Worm (Caenorhabditis elegans) whole organism, late embryonic: ENCODE measurements around the gene C34B4.4.
A peak's percentile ranks its signal among the peaks of the same experiment; 100 is the strongest.
"Not testable (repeated sequence)": the region's sequence is repeated elsewhere in the genome, so short reads cannot be mapped to it uniquely, and the experiment has no call there.

Source experiments
- C08G9.2 ChIP-seq: sonication (generic microtip); optimal IDR thresholded peaks from 2 replicates; lab custom pipeline; 2016; ENCODE audit warnings: mild to moderate bottlenecking, missing genetic modification characterization, moderate library complexity, missing compliant biosample characterization
- C38D4.7 ChIP-seq: fragments of 200-800 bp; sonication (Bioruptor generic); optimal IDR thresholded peaks from 2 replicates; lab custom pipeline; 2018; ENCODE audit warnings: mild to moderate bottlenecking, missing genetic modification characterization, moderate library complexity, missing compliant biosample characterization
- K02D7.2 ChIP-seq: sonication (generic microtip); optimal IDR thresholded peaks from 2 replicates; lab custom pipeline; 2017; ENCODE audit warnings: mild to moderate bottlenecking, missing genetic modification characterization, missing compliant biosample characterization
- Y22D7AL.16 ChIP-seq: sonication (generic microtip); optimal IDR thresholded peaks from 2 replicates; lab custom pipeline; 2016; ENCODE audit warnings: missing genetic modification characterization, missing compliant biosample characterization
- ahr-1 ChIP-seq: sonication (generic microtip); optimal IDR thresholded peaks from 2 replicates; lab custom pipeline; 2016; ENCODE audit warnings: missing genetic modification characterization, missing compliant biosample characterization
- ama-1 ChIP-seq: fragments of 150-350 bp; optimal IDR thresholded peaks from 2 replicates; lab custom pipeline; 2014
- ceh-14 ChIP-seq: sonication (generic microtip); optimal IDR thresholded peaks from 2 replicates; lab custom pipeline; 2016; ENCODE audit warnings: missing genotype, missing genetic modification characterization, missing compliant biosample characterization
- ceh-19 ChIP-seq: fragments of 200-800 bp; sonication (Bioruptor generic); optimal IDR thresholded peaks from 2 replicates; lab custom pipeline; 2018; ENCODE audit warnings: mild to moderate bottlenecking, missing genetic modification characterization, missing compliant biosample characterization
- ceh-2 ChIP-seq: sonication (generic microtip); optimal IDR thresholded peaks from 2 replicates; lab custom pipeline; 2016; ENCODE audit warnings: missing genotype, missing genetic modification characterization, missing compliant biosample characterization
- ceh-22 ChIP-seq: sonication (generic microtip); optimal IDR thresholded peaks from 2 replicates; lab custom pipeline; 2017; ENCODE audit warnings: missing biosample characterization, missing genetic modification characterization
- ceh-24 ChIP-seq: sonication (generic microtip); optimal IDR thresholded peaks from 2 replicates; lab custom pipeline; 2016; ENCODE audit warnings: mild to moderate bottlenecking, missing genetic modification characterization, missing compliant biosample characterization
- ceh-30 ChIP-seq: fragments of 150-350 bp; optimal IDR thresholded peaks from 2 replicates; lab custom pipeline; 2014; ENCODE audit warnings: missing biosample characterization, missing genetic modification characterization
- ceh-34 ChIP-seq: sonication (generic microtip); optimal IDR thresholded peaks from 2 replicates; lab custom pipeline; 2016; ENCODE audit warnings: mild to moderate bottlenecking, missing genetic modification characterization, missing compliant biosample characterization
- ceh-6 ChIP-seq: fragments of 200-800 bp; sonication (Bioruptor generic); optimal IDR thresholded peaks from 2 replicates; lab custom pipeline; 2018; ENCODE audit warnings: mild to moderate bottlenecking, missing genetic modification characterization, missing compliant biosample characterization
- che-1 ChIP-seq: sonication (generic microtip); optimal IDR thresholded peaks from 2 replicates; lab custom pipeline; 2016; ENCODE audit warnings: mild to moderate bottlenecking, missing genetic modification characterization, missing compliant biosample characterization
- elt-4 ChIP-seq: sonication (generic microtip); optimal IDR thresholded peaks from 2 replicates; lab custom pipeline; 2016; ENCODE audit warnings: missing genetic modification characterization, missing compliant biosample characterization
- eyg-1 ChIP-seq: sonication (generic microtip); optimal IDR thresholded peaks from 2 replicates; lab custom pipeline; 2016; ENCODE audit warnings: missing genotype, missing genetic modification characterization, missing compliant biosample characterization
- fkh-10 ChIP-seq: fragments of 150-350 bp; optimal IDR thresholded peaks from 2 replicates; lab custom pipeline; 2014; ENCODE audit warnings: missing biosample characterization, missing genetic modification reagents, missing genetic modification characterization
- fkh-6 ChIP-seq: sonication (generic microtip); optimal IDR thresholded peaks from 2 replicates; lab custom pipeline; 2016; ENCODE audit warnings: missing genetic modification characterization, missing compliant biosample characterization
- gmeb-2 ChIP-seq: sonication (generic microtip); optimal IDR thresholded peaks from 2 replicates; lab custom pipeline; 2016; ENCODE audit warnings: missing genetic modification characterization, inconsistent platforms, missing compliant biosample characterization
- hlh-13 ChIP-seq: fragments of 200-800 bp; sonication (Bioruptor generic); optimal IDR thresholded peaks from 2 replicates; lab custom pipeline; 2018; ENCODE audit warnings: mild to moderate bottlenecking, missing genetic modification characterization, missing compliant biosample characterization
- hlh-30 ChIP-seq: sonication (generic microtip); optimal IDR thresholded peaks from 2 replicates; lab custom pipeline; 2017; ENCODE audit warnings: antibody characterized with exemption, missing genetic modification characterization, missing compliant biosample characterization; ENCODE audit not compliant: insufficient read depth
- lin-11 ChIP-seq: fragments of 200-800 bp; sonication (Bioruptor generic); optimal IDR thresholded peaks from 2 replicates; lab custom pipeline; 2018; ENCODE audit warnings: mild to moderate bottlenecking, missing genetic modification characterization, missing compliant biosample characterization
- madf-2 ChIP-seq: sonication (generic microtip); optimal IDR thresholded peaks from 2 replicates; lab custom pipeline; 2017; ENCODE audit warnings: missing genetic modification characterization, missing compliant biosample characterization
- mec-3 ChIP-seq: sonication (generic microtip); optimal IDR thresholded peaks from 2 replicates; lab custom pipeline; 2016; ENCODE audit warnings: borderline replicate concordance, missing genetic modification characterization, missing compliant biosample characterization
- nfya-1 ChIP-seq: sonication (generic microtip); optimal IDR thresholded peaks from 2 replicates; lab custom pipeline; 2017; ENCODE audit warnings: missing genetic modification characterization, mild to moderate bottlenecking, missing compliant biosample characterization, antibody characterized with exemption, moderate library complexity
- nhr-11 ChIP-seq: fragments of 150-350 bp; optimal IDR thresholded peaks from 2 replicates; lab custom pipeline; 2014; ENCODE audit warnings: missing biosample characterization, missing genetic modification characterization
- nhr-232 ChIP-seq: sonication (generic microtip); optimal IDR thresholded peaks from 2 replicates; lab custom pipeline; 2016; ENCODE audit warnings: missing genetic modification characterization, missing compliant biosample characterization
- npax-4 ChIP-seq: sonication (generic microtip); optimal IDR thresholded peaks from 2 replicates; lab custom pipeline; 2016; ENCODE audit warnings: missing genetic modification characterization, missing compliant biosample characterization
- pag-3 ChIP-seq: sonication (generic microtip); optimal IDR thresholded peaks from 2 replicates; lab custom pipeline; 2016; ENCODE audit warnings: missing compliant biosample characterization, missing genetic modification characterization, borderline replicate concordance
- pat-9 ChIP-seq: fragments of 200-800 bp; sonication (Bioruptor generic); optimal IDR thresholded peaks from 2 replicates; lab custom pipeline; 2018; ENCODE audit warnings: mild to moderate bottlenecking, missing genetic modification characterization, moderate library complexity, missing compliant biosample characterization
- pha-4 ChIP-seq: fragments of 150-350 bp; optimal IDR thresholded peaks from 2 replicates; lab custom pipeline; 2018; ENCODE audit warnings: missing biosample characterization, missing genetic modification reagents, missing genetic modification characterization
- pros-1 ChIP-seq: fragments of 150-350 bp; optimal IDR thresholded peaks from 2 replicates; lab custom pipeline; 2014; ENCODE audit warnings: missing biosample characterization, missing genetic modification reagents, missing genetic modification characterization
- ref-2 ChIP-seq: sonication (generic microtip); optimal IDR thresholded peaks from 2 replicates; lab custom pipeline; 2016; ENCODE audit warnings: missing genetic modification characterization, missing compliant biosample characterization
- rnt-1 ChIP-seq: sonication (generic microtip); optimal IDR thresholded peaks from 2 replicates; lab custom pipeline; 2016; ENCODE audit warnings: missing genetic modification characterization, missing compliant biosample characterization
- sox-2 ChIP-seq: fragments of 200-800 bp; sonication (Bioruptor generic); IDR thresholded peaks from 2 replicates; pipeline ENCODE4 v1.3.6; 2022; ENCODE audit warnings: missing genetic modification reagents, missing genetic modification characterization, missing compliant biosample characterization
- sox-4 ChIP-seq: sonication (generic microtip); optimal IDR thresholded peaks from 2 replicates; lab custom pipeline; 2017; ENCODE audit warnings: mild to moderate bottlenecking, missing genetic modification characterization, inconsistent platforms, missing compliant biosample characterization
- syd-9 ChIP-seq: sonication (generic microtip); optimal IDR thresholded peaks from 2 replicates; lab custom pipeline; 2016; ENCODE audit warnings: mild to moderate bottlenecking, missing genetic modification characterization, moderate library complexity, missing compliant biosample characterization
- tbx-2 ChIP-seq: sonication (generic microtip); optimal IDR thresholded peaks from 2 replicates; lab custom pipeline; 2016; ENCODE audit warnings: missing genetic modification characterization, missing compliant biosample characterization
- unc-3 ChIP-seq, 2 experiments: fragments of 200-800 bp in 1 of 2; sonication (Bioruptor generic) in 1 of 2; sonication (generic microtip) in 1 of 2; conservative IDR thresholded peaks in 1 of 2; optimal IDR thresholded peaks in 1 of 2; 2 replicates each; pipeline versions ENCODE4 v1.3.6 to Lab custom; 2016 to 2022; ENCODE audit warnings: missing compliant biosample characterization in 2 of 2, missing genetic modification characterization in 2 of 2, missing genetic modification reagents in 1 of 2
- unc-42 ChIP-seq: sonication (generic microtip); optimal IDR thresholded peaks from 2 replicates; lab custom pipeline; 2016; ENCODE audit warnings: missing genotype, missing genetic modification characterization, missing compliant biosample characterization
- unc-86 ChIP-seq: sonication (generic microtip); optimal IDR thresholded peaks from 2 replicates; lab custom pipeline; 2016; ENCODE audit warnings: missing genetic modification characterization, missing compliant biosample characterization

Gene C34B4.4

DNA sequence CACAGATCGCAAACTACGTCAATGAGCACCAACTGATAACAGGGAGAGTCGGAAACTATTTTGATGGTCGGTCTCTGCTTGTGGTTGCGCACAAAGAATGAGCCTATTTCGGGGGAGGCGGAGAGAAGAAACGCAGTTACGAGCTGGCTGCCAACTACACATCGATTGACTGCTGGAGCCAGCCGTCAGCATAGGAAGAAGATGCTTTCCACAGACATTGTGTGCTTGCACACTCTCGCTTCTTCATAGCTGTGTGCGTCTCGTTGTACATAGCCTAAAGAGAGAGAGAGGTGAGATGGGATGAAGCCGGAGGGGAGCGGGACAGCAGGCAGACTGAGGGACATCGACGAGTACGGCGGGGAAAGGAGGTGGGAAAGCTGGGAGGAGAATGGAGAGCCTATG, 40.2 kb downstream of the C34B4.4 start (continued):
- TF ChIP-seq ceh-2 (tag; lab: Kevin White, UChicago) (peak; percentile 32), nhr-11 (tag; lab: Kevin White, UChicago) (no peak), ref-2 (tag; lab: Kevin White, UChicago) (peak; percentile 54), pros-1 (tag; lab: Kevin White, UChicago) (peak; percentile 46), ama-1 (lab: Kevin White, UChicago) (no peak), elt-4 (tag; lab: Kevin White, UChicago) (no peak), madf-2 (no peak), ceh-6 (GFP tag; lab: Kevin White, UChicago) (no peak), che-1 (tag; lab: Kevin White, UChicago) (no peak), ceh-19 (GFP tag; lab: Kevin White, UChicago) (no peak), K02D7.2 (tag; lab: Kevin White, UChicago) (peak; percentile 15), sox-2 (no peak), fkh-6 (no peak), sox-4 (tag; lab: Kevin White, UChicago) (no peak)

DNA sequence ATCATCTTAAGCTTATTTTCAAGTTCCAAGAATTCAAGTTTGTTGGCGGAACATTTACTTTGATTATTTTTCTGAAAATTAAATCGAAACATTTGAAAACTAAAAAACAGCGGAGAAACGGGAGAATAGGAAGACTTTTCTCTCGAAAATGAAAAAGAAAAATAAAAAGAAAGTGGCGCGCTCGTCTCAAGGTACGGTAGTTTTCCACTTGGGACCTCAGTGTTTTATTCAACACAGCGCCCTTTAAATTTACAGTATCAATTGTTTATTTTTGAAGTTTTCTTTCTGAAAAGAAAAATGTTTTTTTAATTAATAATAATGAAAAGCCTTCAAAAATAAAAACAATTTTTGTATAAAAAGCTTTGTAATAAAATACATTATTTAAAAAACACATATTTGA, 41.3 kb downstream of the C34B4.4 start:
- no peak for TF ChIP-seq eyg-1 (tag; lab: Kevin White, UChicago)
- TF ChIP-seq ceh-2 (tag; lab: Kevin White, UChicago) = no peak
- TF ChIP-seq elt-4 (tag; lab: Kevin White, UChicago) = no peak
- no peak for TF ChIP-seq hlh-30
- TF ChIP-seq mec-3 = no peak
- no peak for TF ChIP-seq ceh-14 (tag; lab: Kevin White, UChicago)
- no peak for TF ChIP-seq che-1 (tag; lab: Kevin White, UChicago)
- TF ChIP-seq lin-11 (tag; lab: Kevin White, UChicago) = no peak
- TF ChIP-seq rnt-1 (tag; lab: Kevin White, UChicago) = no peak
- no peak for TF ChIP-seq unc-86 (tag; lab: Kevin White, UChicago)
- TF ChIP-seq nhr-232 (tag; lab: Kevin White, UChicago) = no peak
- TF ChIP-seq unc-42 = no peak
- TF ChIP-seq C08G9.2 (tag; lab: Kevin White, UChicago) = no peak
- no peak for TF ChIP-seq ceh-30

DNA sequence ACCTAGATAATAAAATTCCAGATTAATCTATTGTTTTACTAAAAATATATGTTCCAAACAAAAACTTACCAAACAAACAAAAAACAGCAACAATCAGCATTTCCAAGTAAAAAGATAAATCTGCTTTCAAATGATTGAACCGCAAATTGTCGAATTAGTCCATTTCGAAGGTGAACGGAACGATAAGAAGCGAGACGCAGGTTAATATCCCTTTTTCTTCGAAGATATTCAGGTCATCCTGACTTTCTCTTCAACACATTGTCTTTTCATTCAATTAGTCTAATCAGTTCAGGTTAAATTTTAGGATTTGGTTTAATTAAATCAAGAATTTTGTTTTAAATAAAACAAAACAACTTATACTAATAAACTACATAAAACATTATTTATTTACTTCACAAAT, 43.2 kb downstream of the C34B4.4 start, which contains the start of gene B0365.9:
Gene B0365.9 (minus strand): TSS at position 186 of the 400 bp plus-strand sequence.
- TF ChIP-seq pha-4 (tag; lab: Kevin White, UChicago) = no peak
- no peak for TF ChIP-seq gmeb-2 (tag; lab: Kevin White, UChicago)
- TF ChIP-seq fkh-10 (GFP tag; lab: Kevin White, UChicago) = no peak
- no peak for TF ChIP-seq ceh-24 (tag; lab: Kevin White, UChicago)
- TF ChIP-seq C08G9.2 (tag; lab: Kevin White, UChicago) = no peak
- no peak for TF ChIP-seq syd-9

DNA sequence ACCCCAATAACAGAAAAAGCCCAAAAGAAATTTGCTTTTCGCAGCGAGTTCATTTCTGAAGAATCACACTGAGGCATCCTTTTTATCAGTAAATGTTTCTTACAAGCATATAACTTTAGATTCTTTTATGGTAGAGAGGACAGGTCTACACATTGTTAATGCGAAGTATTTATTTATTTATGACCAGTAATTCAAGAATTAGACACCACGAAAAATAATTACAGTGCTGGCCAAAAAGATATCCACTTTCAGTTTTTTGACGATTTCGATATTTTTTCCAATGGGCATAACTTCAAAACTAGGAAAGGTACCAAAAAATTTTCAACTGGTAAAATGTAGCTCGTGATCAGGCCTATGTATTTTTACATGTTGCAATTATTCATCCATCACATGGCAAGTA, 44.6 kb downstream of the C34B4.4 start, which contains the start of gene clec-225:
Gene clec-225 (minus strand): TSS at position 101 of the 400 bp plus-strand sequence.
- not testable (repeated sequence) for TF ChIP-seq syd-9; nfya-1; ahr-1 (tag; lab: Kevin White, UChicago)

DNA sequence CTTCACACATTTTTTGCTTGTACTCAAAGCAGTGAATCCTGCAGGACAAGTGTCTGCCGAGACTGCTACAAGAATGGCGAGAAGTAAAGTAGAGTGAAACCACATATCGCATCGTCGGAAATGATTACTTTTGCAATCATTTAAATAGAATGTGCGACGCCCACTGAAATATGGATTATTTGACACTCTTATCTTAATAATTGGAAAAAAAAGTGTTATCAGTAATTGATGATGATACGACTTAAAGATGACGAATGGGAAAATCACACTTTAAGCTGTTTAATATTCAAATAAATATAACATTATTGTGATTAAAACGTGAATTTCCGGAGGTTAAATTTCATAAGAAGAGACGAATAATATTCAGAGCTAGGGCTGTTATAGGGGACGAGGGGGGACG, 47.8 kb downstream of the C34B4.4 start, which contains the start of gene clec-41:
Gene clec-41 (minus strand): TSS at position 147 of the 400 bp plus-strand sequence.
- no peak for TF ChIP-seq ceh-19 (GFP tag; lab: Kevin White, UChicago)

DNA sequence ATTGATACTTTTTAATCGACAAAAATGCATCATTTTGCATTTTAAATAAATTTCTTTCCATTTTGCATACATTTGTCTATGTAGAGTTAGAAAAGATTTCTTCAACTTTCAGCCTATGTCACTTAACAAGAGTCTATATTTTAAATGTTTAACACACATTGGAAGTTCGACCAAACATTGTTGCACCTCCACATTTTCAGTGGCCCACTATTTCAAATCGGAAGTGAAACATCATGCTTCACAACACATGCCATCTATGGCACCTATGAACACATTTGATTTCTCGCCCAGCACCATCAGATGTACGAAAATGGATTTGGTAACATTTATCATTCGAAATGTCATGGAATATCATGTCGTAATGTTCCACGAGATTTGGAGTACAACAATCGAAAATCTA, 48.5 kb downstream of the C34B4.4 start, which contains the start of gene dhc-3:
Gene dhc-3 (plus strand): TSS at position 301 of the 400 bp plus-strand sequence.
- TF ChIP-seq hlh-13 (GFP tag; lab: Kevin White, UChicago) = no peak
- TF ChIP-seq unc-3 (GFP tag; conservative IDR thresholded peaks at IDR 0.05; lab: Robert Waterston, UW) = no peak
- TF ChIP-seq unc-3 (tag; optimal IDR thresholded peaks at IDR 0.05; lab: Kevin White, UChicago) = no peak
- no peak for TF ChIP-seq pat-9
- TF ChIP-seq ceh-22 (tag; lab: Kevin White, UChicago) = no peak
- TF ChIP-seq ceh-34 (tag; lab: Kevin White, UChicago) = no peak
- TF ChIP-seq fkh-6 = no peak
- no peak for TF ChIP-seq Y22D7AL.16 (tag; lab: Kevin White, UChicago)
- TF ChIP-seq nhr-11 (tag; lab: Kevin White, UChicago) = no peak
- TF ChIP-seq ceh-6 (GFP tag; lab: Kevin White, UChicago) = no peak
- no peak for TF ChIP-seq npax-4 (tag; lab: Kevin White, UChicago)
- no peak for TF ChIP-seq tbx-2
- no peak for TF ChIP-seq pag-3
- TF ChIP-seq C38D4.7 (GFP tag; lab: Kevin White, UChicago) = no peak
- TF ChIP-seq K02D7.2 (tag; lab: Kevin White, UChicago) = no peak
- no peak for TF ChIP-seq ama-1 (lab: Kevin White, UChicago)
